Worm (Caenorhabditis elegans) whole organism, late embryonic: ENCODE results near the gene C07E3.10.

Source experiments
- C08G9.2 ChIP-seq: sonication (generic microtip); optimal IDR thresholded peaks from 2 replicates; lab custom pipeline; 2016; ENCODE audit warnings: mild to moderate bottlenecking, missing genetic modification characterization, moderate library complexity, missing compliant biosample characterization
- F13H6.1 ChIP-seq: sonication (generic microtip); optimal IDR thresholded peaks from 2 replicates; lab custom pipeline; 2016; ENCODE audit warnings: missing genetic modification characterization, missing compliant biosample characterization
- K09A11.1 ChIP-seq: sonication (generic microtip); optimal IDR thresholded peaks from 2 replicates; lab custom pipeline; 2017; ENCODE audit warnings: antibody characterized with exemption, mild to moderate bottlenecking, missing genetic modification characterization, missing compliant biosample characterization; ENCODE audit not compliant: insufficient read depth
- T23F11.4 ChIP-seq: fragments of 200-800 bp; sonication (Bioruptor generic); optimal IDR thresholded peaks from 2 replicates; lab custom pipeline; 2018; ENCODE audit warnings: mild to moderate bottlenecking, missing genetic modification characterization, missing compliant biosample characterization
- ahr-1 ChIP-seq: sonication (generic microtip); optimal IDR thresholded peaks from 2 replicates; lab custom pipeline; 2016; ENCODE audit warnings: missing genetic modification characterization, missing compliant biosample characterization
- ama-1 ChIP-seq: fragments of 150-350 bp; optimal IDR thresholded peaks from 2 replicates; lab custom pipeline; 2014
- ceh-14 ChIP-seq: sonication (generic microtip); optimal IDR thresholded peaks from 2 replicates; lab custom pipeline; 2016; ENCODE audit warnings: missing genotype, missing genetic modification characterization, missing compliant biosample characterization
- ceh-2 ChIP-seq: sonication (generic microtip); optimal IDR thresholded peaks from 2 replicates; lab custom pipeline; 2016; ENCODE audit warnings: missing genotype, missing genetic modification characterization, missing compliant biosample characterization
- ceh-22 ChIP-seq: sonication (generic microtip); optimal IDR thresholded peaks from 2 replicates; lab custom pipeline; 2017; ENCODE audit warnings: missing biosample characterization, missing genetic modification characterization
- ceh-24 ChIP-seq: sonication (generic microtip); optimal IDR thresholded peaks from 2 replicates; lab custom pipeline; 2016; ENCODE audit warnings: mild to moderate bottlenecking, missing genetic modification characterization, missing compliant biosample characterization
- ceh-30 ChIP-seq: fragments of 150-350 bp; optimal IDR thresholded peaks from 2 replicates; lab custom pipeline; 2014; ENCODE audit warnings: missing biosample characterization, missing genetic modification characterization
- ceh-31 ChIP-seq: sonication (generic microtip); optimal IDR thresholded peaks from 2 replicates; lab custom pipeline; 2016; ENCODE audit warnings: missing genetic modification characterization, missing compliant biosample characterization
- ceh-45 ChIP-seq: fragments of 200-800 bp; sonication (Bioruptor generic); IDR thresholded peaks from 2 replicates; pipeline ENCODE4 v1.3.6; 2022; ENCODE audit warnings: missing genetic modification reagents, missing genetic modification characterization, missing compliant biosample characterization
- ceh-9 ChIP-seq: sonication (generic microtip); optimal IDR thresholded peaks from 2 replicates; lab custom pipeline; 2016; ENCODE audit warnings: mild to moderate bottlenecking, missing genetic modification characterization, inconsistent platforms, missing compliant biosample characterization
- elt-2 ChIP-seq: sonication (generic microtip); optimal IDR thresholded peaks from 2 replicates; lab custom pipeline; 2016; ENCODE audit warnings: missing genetic modification reagents, missing genetic modification characterization, missing compliant biosample characterization
- ets-4 ChIP-seq: sonication (generic microtip); optimal IDR thresholded peaks from 2 replicates; lab custom pipeline; 2016; ENCODE audit warnings: missing genetic modification characterization, missing compliant biosample characterization
- fax-1 ChIP-seq: sonication (generic microtip); optimal IDR thresholded peaks from 2 replicates; lab custom pipeline; 2016; ENCODE audit warnings: missing genotype, missing genetic modification characterization, missing compliant biosample characterization
- fkh-10 ChIP-seq: fragments of 150-350 bp; optimal IDR thresholded peaks from 2 replicates; lab custom pipeline; 2014; ENCODE audit warnings: missing biosample characterization, missing genetic modification reagents, missing genetic modification characterization
- fkh-6 ChIP-seq: sonication (generic microtip); optimal IDR thresholded peaks from 2 replicates; lab custom pipeline; 2016; ENCODE audit warnings: missing genetic modification characterization, missing compliant biosample characterization
- gmeb-2 ChIP-seq: sonication (generic microtip); optimal IDR thresholded peaks from 2 replicates; lab custom pipeline; 2016; ENCODE audit warnings: missing genetic modification characterization, inconsistent platforms, missing compliant biosample characterization
- hlh-13 ChIP-seq: fragments of 200-800 bp; sonication (Bioruptor generic); optimal IDR thresholded peaks from 2 replicates; lab custom pipeline; 2018; ENCODE audit warnings: mild to moderate bottlenecking, missing genetic modification characterization, missing compliant biosample characterization
- hlh-6 ChIP-seq: sonication (generic microtip); optimal IDR thresholded peaks from 2 replicates; lab custom pipeline; 2016; ENCODE audit warnings: missing genotype, missing genetic modification characterization, missing compliant biosample characterization
- lim-6 ChIP-seq: sonication (generic microtip); optimal IDR thresholded peaks from 2 replicates; lab custom pipeline; 2016; ENCODE audit warnings: missing genetic modification characterization, missing compliant biosample characterization
- lin-11 ChIP-seq: fragments of 200-800 bp; sonication (Bioruptor generic); optimal IDR thresholded peaks from 2 replicates; lab custom pipeline; 2018; ENCODE audit warnings: mild to moderate bottlenecking, missing genetic modification characterization, missing compliant biosample characterization
- madf-2 ChIP-seq: sonication (generic microtip); optimal IDR thresholded peaks from 2 replicates; lab custom pipeline; 2017; ENCODE audit warnings: missing genetic modification characterization, missing compliant biosample characterization
- nhr-232 ChIP-seq: sonication (generic microtip); optimal IDR thresholded peaks from 2 replicates; lab custom pipeline; 2016; ENCODE audit warnings: missing genetic modification characterization, missing compliant biosample characterization
- npax-4 ChIP-seq: sonication (generic microtip); optimal IDR thresholded peaks from 2 replicates; lab custom pipeline; 2016; ENCODE audit warnings: missing genetic modification characterization, missing compliant biosample characterization
- odd-2 ChIP-seq: sonication (generic microtip); optimal IDR thresholded peaks from 2 replicates; lab custom pipeline; 2017; ENCODE audit warnings: antibody characterized with exemption, mild to moderate bottlenecking, missing genetic modification characterization, missing compliant biosample characterization
- pha-2 ChIP-seq: sonication (generic microtip); optimal IDR thresholded peaks from 2 replicates; lab custom pipeline; 2017; ENCODE audit warnings: mild to moderate bottlenecking, missing genetic modification characterization, missing compliant biosample characterization
- pha-4 ChIP-seq: fragments of 150-350 bp; optimal IDR thresholded peaks from 2 replicates; lab custom pipeline; 2018; ENCODE audit warnings: missing biosample characterization, missing genetic modification reagents, missing genetic modification characterization
- pros-1 ChIP-seq: fragments of 150-350 bp; optimal IDR thresholded peaks from 2 replicates; lab custom pipeline; 2014; ENCODE audit warnings: missing biosample characterization, missing genetic modification reagents, missing genetic modification characterization
- ref-2 ChIP-seq: sonication (generic microtip); optimal IDR thresholded peaks from 2 replicates; lab custom pipeline; 2016; ENCODE audit warnings: missing genetic modification characterization, missing compliant biosample characterization
- rnt-1 ChIP-seq: sonication (generic microtip); optimal IDR thresholded peaks from 2 replicates; lab custom pipeline; 2016; ENCODE audit warnings: missing genetic modification characterization, missing compliant biosample characterization
- sdc-2 ChIP-seq: sonication (generic microtip); optimal IDR thresholded peaks from 2 replicates; lab custom pipeline; 2016; ENCODE audit warnings: missing genotype, missing genetic modification characterization, missing compliant biosample characterization
- sox-4 ChIP-seq: sonication (generic microtip); optimal IDR thresholded peaks from 2 replicates; lab custom pipeline; 2017; ENCODE audit warnings: mild to moderate bottlenecking, missing genetic modification characterization, inconsistent platforms, missing compliant biosample characterization
- syd-9 ChIP-seq: sonication (generic microtip); optimal IDR thresholded peaks from 2 replicates; lab custom pipeline; 2016; ENCODE audit warnings: mild to moderate bottlenecking, missing genetic modification characterization, moderate library complexity, missing compliant biosample characterization
- tbx-2 ChIP-seq: sonication (generic microtip); optimal IDR thresholded peaks from 2 replicates; lab custom pipeline; 2016; ENCODE audit warnings: missing genetic modification characterization, missing compliant biosample characterization
- tbx-7 ChIP-seq: sonication (generic microtip); optimal IDR thresholded peaks from 2 replicates; lab custom pipeline; 2016; ENCODE audit warnings: missing genotype, missing genetic modification characterization, missing compliant biosample characterization
- unc-3 ChIP-seq, 2 experiments: fragments of 200-800 bp in 1 of 2; sonication (Bioruptor generic) in 1 of 2; sonication (generic microtip) in 1 of 2; conservative IDR thresholded peaks in 1 of 2; optimal IDR thresholded peaks in 1 of 2; 2 replicates each; pipeline versions ENCODE4 v1.3.6 to Lab custom; 2016 to 2022; ENCODE audit warnings: missing compliant biosample characterization in 2 of 2, missing genetic modification characterization in 2 of 2, missing genetic modification reagents in 1 of 2
- unc-86 ChIP-seq: sonication (generic microtip); optimal IDR thresholded peaks from 2 replicates; lab custom pipeline; 2016; ENCODE audit warnings: missing genetic modification characterization, missing compliant biosample characterization
- zip-5 ChIP-seq: sonication (generic microtip); optimal IDR thresholded peaks from 2 replicates; lab custom pipeline; 2016; ENCODE audit warnings: missing genetic modification characterization, missing compliant biosample characterization

Gene C07E3.10

DNA sequence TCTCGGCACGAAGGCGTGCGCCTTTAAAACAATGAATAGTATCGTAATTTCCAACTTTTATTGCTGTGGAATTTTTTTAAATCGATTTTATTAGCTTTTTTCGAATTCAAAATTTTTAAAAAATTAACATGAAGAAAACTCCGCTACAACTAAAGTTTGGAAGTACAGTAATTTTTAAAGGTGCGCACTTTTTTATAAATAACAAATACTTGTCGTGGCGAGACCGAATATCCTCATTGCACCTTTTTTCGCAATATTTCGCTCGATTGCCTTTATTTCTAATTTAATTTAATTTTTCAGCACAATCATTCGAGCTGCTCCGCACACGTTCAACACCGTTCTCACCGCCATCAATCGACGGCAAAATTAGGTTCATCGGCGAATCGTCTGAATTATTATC lies 44.7 kb downstream of the C07E3.10 start, which contains the start of the genes T09F3.2 and T09F3.7:
Gene T09F3.2, plus strand, starts transcription at position 301 of the 400 bp plus-strand sequence.
Gene T09F3.7, plus strand, starts transcription at position 315 of the 400 bp plus-strand sequence.
- TF ChIP-seq C08G9.2 (tag; lab: Kevin White, UChicago) = no peak
- TF ChIP-seq T23F11.4 (GFP tag; lab: Kevin White, UChicago) = no peak
- no peak for TF ChIP-seq ceh-24 (tag; lab: Kevin White, UChicago)
- TF ChIP-seq sdc-2 (tag; lab: Kevin White, UChicago) = no peak
- TF ChIP-seq fkh-10 (GFP tag; lab: Kevin White, UChicago) = no peak
- TF ChIP-seq ets-4 (tag; lab: Kevin White, UChicago) = no peak
- no peak for TF ChIP-seq pros-1
- no peak for TF ChIP-seq npax-4 (tag; lab: Kevin White, UChicago)
- TF ChIP-seq, all 69 proteins: peak for 0

DNA sequence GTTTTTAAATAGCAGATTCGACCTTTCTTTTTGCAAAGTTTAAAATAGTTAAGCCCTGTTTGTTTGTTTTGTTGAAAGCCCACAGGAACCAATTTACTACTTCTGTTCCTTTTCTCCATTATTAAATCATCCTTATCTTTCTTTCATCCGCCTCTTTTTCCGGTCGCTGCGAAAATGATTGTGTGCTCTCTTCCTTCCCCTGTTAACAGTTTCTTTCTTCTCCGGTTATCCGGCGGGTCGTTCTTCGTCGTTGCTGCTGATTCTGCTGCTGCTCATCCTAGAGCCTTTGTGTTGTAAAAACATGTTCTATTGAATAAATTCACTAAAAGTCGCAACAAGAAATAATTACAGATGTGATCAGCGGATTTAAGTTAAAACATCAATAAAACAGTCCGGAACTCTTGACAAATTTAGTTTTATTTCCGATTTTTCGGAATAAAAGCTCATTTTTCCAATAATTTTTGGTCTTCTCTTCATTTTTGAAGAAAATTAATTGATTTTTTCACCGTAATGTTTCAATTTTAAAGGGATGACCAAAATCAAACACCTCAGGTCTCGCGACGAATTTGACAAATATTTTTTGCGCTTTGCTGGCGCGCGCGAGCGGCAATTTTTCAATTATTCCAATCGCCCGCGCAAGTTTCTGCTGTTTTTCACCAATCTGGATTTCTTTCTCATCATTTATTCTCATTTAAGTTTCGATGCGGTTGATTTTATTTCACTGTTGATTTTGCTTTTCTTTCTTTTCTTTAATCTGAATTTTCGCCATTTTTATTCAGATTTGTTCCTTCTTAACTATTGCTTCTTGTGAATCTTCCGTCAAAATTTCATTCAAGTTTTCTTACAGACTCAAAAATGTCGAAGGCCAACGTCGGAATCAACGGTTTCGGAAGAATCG lies 47.4 kb downstream of the C07E3.10 start, which contains the start of gene gpd-1:
Gene gpd-1, plus strand, starts transcription at position 848 of the 898 bp plus-strand sequence.
- TF ChIP-seq sox-4 (tag; lab: Kevin White, UChicago) (no peak), lim-6 (tag; lab: Kevin White, UChicago) (no peak), nhr-232 (no peak), odd-2 (tag; lab: Kevin White, UChicago) (no peak), tbx-7 (tag; lab: Kevin White, UChicago) (no peak), F13H6.1 (tag; lab: Kevin White, UChicago) (no peak), unc-86 (tag; lab: Kevin White, UChicago) (no peak), unc-3 (GFP tag; conservative IDR thresholded peaks at IDR 0.05; lab: Robert Waterston, UW) (no peak), unc-3 (tag; optimal IDR thresholded peaks at IDR 0.05; lab: Kevin White, UChicago) (no peak), ceh-22 (tag; lab: Kevin White, UChicago) (no peak), ceh-45 (GFP tag; lab: Robert Waterston, UW) (no peak), ref-2 (no peak), ceh-31 (no peak), rnt-1 (tag; lab: Kevin White, UChicago) (no peak), elt-2 (no peak), pha-2 (no peak), hlh-6 (tag; lab: Kevin White, UChicago) (no peak)

- TF ChIP-seq unc-86 (tag; lab: Kevin White, UChicago) (no peak), ceh-30 (tag; lab: Kevin White, UChicago) (no peak), C08G9.2 (tag; lab: Kevin White, UChicago) (peak; percentile 80), tbx-2 (tag; lab: Kevin White, UChicago) (peak; percentile 70), zip-5 (tag; lab: Kevin White, UChicago) (peak; percentile 29), fkh-6 (tag; lab: Kevin White, UChicago) (peak; percentile 15), lin-11 (tag; lab: Kevin White, UChicago) (no peak), ceh-2 (peak; percentile 69), elt-2 (peak; percentile 28), ceh-31 (peak; percentile 70), ets-4 (tag; lab: Kevin White, UChicago) (peak; percentile 64), tbx-7 (tag; lab: Kevin White, UChicago) (peak; percentile 48), madf-2 (no peak)
Observed at ce11 chrII:10395303-10395757, 49.2 kb downstream of the C07E3.10 start, which contains the start of gene T09F3.4. Gene T09F3.4 (plus strand): TSS chrII:10395707.

DNA sequence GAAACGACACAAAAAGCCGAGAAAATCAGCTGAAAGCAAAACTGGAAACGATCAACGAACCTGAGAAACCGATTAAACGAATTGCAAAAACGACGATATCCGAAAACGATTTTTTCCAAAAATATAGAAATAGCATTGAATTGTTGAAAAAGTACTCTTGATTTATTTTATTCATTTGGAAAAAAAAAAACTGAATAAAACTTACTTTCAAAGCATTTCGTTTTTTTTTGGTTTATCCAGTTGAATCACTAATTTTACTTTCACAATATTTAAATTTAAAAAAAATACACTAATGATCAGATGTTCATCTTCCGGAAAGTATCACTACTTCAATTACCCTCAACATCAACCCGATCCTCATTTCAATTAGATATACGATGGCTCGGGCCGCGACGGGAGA lies 50.4 kb downstream of the C07E3.10 start, which contains the start of gene T09F3.5:
Gene T09F3.5, plus strand, starts transcription at position 301 of the 400 bp plus-strand sequence.
- no peak for TF ChIP-seq hlh-13 (GFP tag; lab: Kevin White, UChicago)
- no peak for TF ChIP-seq C08G9.2 (tag; lab: Kevin White, UChicago)
- no peak for TF ChIP-seq syd-9
- TF ChIP-seq tbx-2 (tag; lab: Kevin White, UChicago) = no peak
- TF ChIP-seq ama-1 (lab: Kevin White, UChicago) = no peak
- no peak for TF ChIP-seq ceh-24 (tag; lab: Kevin White, UChicago)
- TF ChIP-seq gmeb-2 (tag; lab: Kevin White, UChicago) = no peak
- no peak for TF ChIP-seq fax-1 (tag; lab: Kevin White, UChicago)
- no peak for TF ChIP-seq ets-4 (tag; lab: Kevin White, UChicago)
- no peak for TF ChIP-seq ceh-9 (tag; lab: Kevin White, UChicago)
- no peak for TF ChIP-seq ahr-1 (tag; lab: Kevin White, UChicago)
- TF ChIP-seq pha-4 = no peak
- no peak for TF ChIP-seq ceh-14
- TF ChIP-seq K09A11.1 = no peak
